Worm (Caenorhabditis elegans) whole organism, L1 larva: ENCODE results near the gene C35A5.6.

Experiments
- C04F5.9 ChIP-seq: sonication (generic microtip); optimal IDR thresholded peaks from 2 replicates; lab custom pipeline; 2016; ENCODE audit warnings: missing genetic modification characterization, missing compliant biosample characterization
- C16A3.4 ChIP-seq: fragments of 150-350 bp; optimal IDR thresholded peaks from 2 replicates; lab custom pipeline; 2014; ENCODE audit warnings: missing biosample characterization, missing genetic modification characterization
- C34B4.2 ChIP-seq: sonication (generic microtip); optimal IDR thresholded peaks from 2 replicates; lab custom pipeline; 2017; ENCODE audit warnings: mild to moderate bottlenecking, missing genetic modification characterization, missing compliant biosample characterization
- aha-1 ChIP-seq: fragments of 150-350 bp; optimal IDR thresholded peaks from 2 replicates; lab custom pipeline; 2014; ENCODE audit warnings: missing biosample characterization, missing genetic modification characterization
- alr-1 ChIP-seq: fragments of 200-800 bp; sonication (Bioruptor generic); optimal IDR thresholded peaks from 2 replicates; lab custom pipeline; 2018; ENCODE audit warnings: borderline replicate concordance, mild to moderate bottlenecking, missing genetic modification characterization, missing compliant biosample characterization
- aly-2 ChIP-seq: fragments of 150-350 bp; optimal IDR thresholded peaks from 2 replicates; lab custom pipeline; 2014; ENCODE audit warnings: missing biosample characterization, missing genetic modification characterization
- ama-1 ChIP-seq: fragments of 150-350 bp; optimal IDR thresholded peaks from 2 replicates; lab custom pipeline; 2014
- blmp-1 ChIP-seq: fragments of 150-350 bp; optimal IDR thresholded peaks from 2 replicates; lab custom pipeline; 2014; ENCODE audit warnings: missing biosample characterization, missing genetic modification characterization
- ceh-8 ChIP-seq: fragments of 200-800 bp; sonication (Bioruptor generic); optimal IDR thresholded peaks from 2 replicates; lab custom pipeline; 2018; ENCODE audit warnings: mild to moderate bottlenecking, missing genetic modification characterization, moderate library complexity, missing compliant biosample characterization
- ceh-82 ChIP-seq, 3 experiments: fragments of 150-350 bp in 1 of 3; sonication (generic microtip) in 2 of 3; optimal IDR thresholded peaks; 2 replicates each; lab custom pipeline; 2014 to 2017; ENCODE audit warnings: missing biosample characterization in 3 of 3, missing genetic modification characterization in 3 of 3
- ceh-88 ChIP-seq: fragments of 200-800 bp; sonication (Bioruptor generic); IDR thresholded peaks from 2 replicates; pipeline ENCODE4 v1.3.6; 2022; ENCODE audit warnings: missing genetic modification characterization, missing compliant biosample characterization
- elt-2 ChIP-seq: sonication (generic microtip); optimal IDR thresholded peaks from 2 replicates; lab custom pipeline; 2016; ENCODE audit warnings: missing genetic modification characterization, mild to moderate bottlenecking, inconsistent platforms, missing compliant biosample characterization, missing genetic modification reagents
- ets-5 ChIP-seq: fragments of 200-800 bp; sonication (Bioruptor generic); IDR thresholded peaks from 2 replicates; pipeline ENCODE4 v1.3.6; 2022; ENCODE audit warnings: missing genetic modification characterization, missing compliant biosample characterization
- fkh-10 ChIP-seq: sonication (generic microtip); optimal IDR thresholded peaks from 2 replicates; lab custom pipeline; 2017; ENCODE audit warnings: missing biosample characterization, missing genetic modification reagents, missing genetic modification characterization
- fkh-8 ChIP-seq: sonication (generic microtip); optimal IDR thresholded peaks from 2 replicates; lab custom pipeline; 2016; ENCODE audit warnings: mild to moderate bottlenecking, missing genetic modification characterization, missing compliant biosample characterization
- fos-1 ChIP-seq: fragments of 150-350 bp; optimal IDR thresholded peaks from 2 replicates; lab custom pipeline; 2014; ENCODE audit warnings: missing biosample characterization, missing genetic modification characterization
- jun-1 ChIP-seq: fragments of 150-350 bp; optimal IDR thresholded peaks from 2 replicates; lab custom pipeline; 2014; ENCODE audit warnings: missing biosample characterization, missing genetic modification reagents, missing genetic modification characterization
- lin-13 ChIP-seq: fragments of 150-350 bp; optimal IDR thresholded peaks from 2 replicates; lab custom pipeline; 2014; ENCODE audit warnings: missing biosample characterization, missing genetic modification reagents, missing genetic modification characterization
- lin-14 ChIP-seq: fragments of 200-800 bp; sonication (Bioruptor generic); optimal IDR thresholded peaks from 2 replicates; lab custom pipeline; 2018; ENCODE audit warnings: mild to moderate bottlenecking, missing genetic modification characterization, moderate library complexity, missing compliant biosample characterization
- lin-35 ChIP-seq, 2 experiments: fragments of 150-350 bp; optimal IDR thresholded peaks; 2 replicates each; lab custom pipeline; 2014; ENCODE audit warnings: missing biosample characterization in 2 of 2, missing genetic modification characterization in 2 of 2, missing genetic modification reagents in 2 of 2
- mdl-1 ChIP-seq, 2 experiments: fragments of 150-350 bp; optimal IDR thresholded peaks; 2 replicates each; lab custom pipeline; 2014 to 2017; ENCODE audit warnings: missing biosample characterization in 2 of 2, missing genetic modification characterization in 2 of 2, inconsistent platforms in 1 of 2
- mep-1 ChIP-seq: fragments of 150-350 bp; optimal IDR thresholded peaks from 2 replicates; lab custom pipeline; 2014; ENCODE audit warnings: missing biosample characterization, missing genetic modification characterization
- nhr-11 ChIP-seq: fragments of 150-350 bp; optimal IDR thresholded peaks from 2 replicates; lab custom pipeline; 2014; ENCODE audit warnings: missing biosample characterization, missing genetic modification characterization
- nhr-12 ChIP-seq: sonication (generic microtip); optimal IDR thresholded peaks from 2 replicates; lab custom pipeline; 2017; ENCODE audit warnings: missing biosample characterization, missing genetic modification characterization
- nhr-20 ChIP-seq: sonication (generic microtip); optimal IDR thresholded peaks from 2 replicates; lab custom pipeline; 2016; ENCODE audit warnings: mild to moderate bottlenecking, missing genetic modification characterization, missing compliant biosample characterization
- nhr-237 ChIP-seq: fragments of 150-350 bp; optimal IDR thresholded peaks from 2 replicates; lab custom pipeline; 2014; ENCODE audit warnings: missing biosample characterization, missing genetic modification characterization
- nhr-28 ChIP-seq: fragments of 150-350 bp; optimal IDR thresholded peaks from 2 replicates; lab custom pipeline; 2014; ENCODE audit warnings: missing biosample characterization, missing genetic modification characterization
- nhr-71 ChIP-seq: sonication (generic microtip); optimal IDR thresholded peaks from 2 replicates; lab custom pipeline; 2016; ENCODE audit warnings: mild to moderate bottlenecking, missing genetic modification characterization, moderate library complexity, missing compliant biosample characterization
- nhr-76 ChIP-seq: sonication (generic microtip); optimal IDR thresholded peaks from 2 replicates; lab custom pipeline; 2017; ENCODE audit warnings: missing biosample characterization, missing genetic modification characterization
- nhr-84 ChIP-seq: sonication (generic microtip); optimal IDR thresholded peaks from 2 replicates; lab custom pipeline; 2017; ENCODE audit warnings: missing biosample characterization, missing genetic modification characterization
- nhr-85 ChIP-seq: sonication (generic microtip); peaks from one replicate; lab custom pipeline; 2016; ENCODE audit warnings: missing genetic modification characterization, inconsistent platforms, missing compliant biosample characterization
- pag-3 ChIP-seq: sonication (generic microtip); optimal IDR thresholded peaks from 2 replicates; lab custom pipeline; 2017; ENCODE audit warnings: missing genetic modification characterization, mild to moderate bottlenecking, missing compliant biosample characterization, antibody characterized with exemption, borderline replicate concordance; ENCODE audit not compliant: insufficient read depth
- rnt-1 ChIP-seq: sonication (generic microtip); optimal IDR thresholded peaks from 2 replicates; lab custom pipeline; 2016; ENCODE audit warnings: mild to moderate bottlenecking, missing genetic modification characterization, moderate library complexity, missing compliant biosample characterization
- skn-1 ChIP-seq: fragments of 150-350 bp; optimal IDR thresholded peaks from 2 replicates; lab custom pipeline; 2014; ENCODE audit warnings: missing biosample characterization, missing genetic modification characterization
- snu-23 ChIP-seq: sonication (generic microtip); optimal IDR thresholded peaks from 2 replicates; lab custom pipeline; 2016; ENCODE audit warnings: missing genetic modification characterization, missing compliant biosample characterization
- sup-37 ChIP-seq: fragments of 200-800 bp; sonication (Bioruptor generic); optimal IDR thresholded peaks from 2 replicates; lab custom pipeline; 2018; ENCODE audit warnings: mild to moderate bottlenecking, missing genetic modification characterization, missing compliant biosample characterization
- unc-130 ChIP-seq: fragments of 150-350 bp; optimal IDR thresholded peaks from 2 replicates; lab custom pipeline; 2017; ENCODE audit warnings: missing biosample characterization, missing genetic modification characterization, inconsistent platforms
- unc-86 ChIP-seq: sonication (generic microtip); optimal IDR thresholded peaks from 2 replicates; lab custom pipeline; 2016; ENCODE audit warnings: missing genetic modification characterization, missing compliant biosample characterization
- unc-98 ChIP-seq: fragments of 200-800 bp; sonication (Bioruptor generic); IDR thresholded peaks from 2 replicates; pipeline ENCODE4 v1.3.6; 2022; ENCODE audit warnings: missing genetic modification characterization, missing compliant biosample characterization
- zag-1 ChIP-seq: fragments of 150-350 bp; optimal IDR thresholded peaks from 2 replicates; lab custom pipeline; 2014; ENCODE audit warnings: missing biosample characterization, missing genetic modification characterization
- zip-4 ChIP-seq: fragments of 200-800 bp; sonication (Bioruptor generic); optimal IDR thresholded peaks from 2 replicates; lab custom pipeline; 2018; ENCODE audit warnings: mild to moderate bottlenecking, missing genetic modification characterization, moderate library complexity, missing compliant biosample characterization
- ztf-11 ChIP-seq, 2 experiments: sonication (generic microtip); optimal IDR thresholded peaks; 2 replicates each; lab custom pipeline; 2016 to 2017; ENCODE audit warnings: missing genetic modification characterization in 2 of 2, missing biosample characterization in 1 of 2, missing compliant biosample characterization in 1 of 2

The C35A5.6 gene

DNA sequence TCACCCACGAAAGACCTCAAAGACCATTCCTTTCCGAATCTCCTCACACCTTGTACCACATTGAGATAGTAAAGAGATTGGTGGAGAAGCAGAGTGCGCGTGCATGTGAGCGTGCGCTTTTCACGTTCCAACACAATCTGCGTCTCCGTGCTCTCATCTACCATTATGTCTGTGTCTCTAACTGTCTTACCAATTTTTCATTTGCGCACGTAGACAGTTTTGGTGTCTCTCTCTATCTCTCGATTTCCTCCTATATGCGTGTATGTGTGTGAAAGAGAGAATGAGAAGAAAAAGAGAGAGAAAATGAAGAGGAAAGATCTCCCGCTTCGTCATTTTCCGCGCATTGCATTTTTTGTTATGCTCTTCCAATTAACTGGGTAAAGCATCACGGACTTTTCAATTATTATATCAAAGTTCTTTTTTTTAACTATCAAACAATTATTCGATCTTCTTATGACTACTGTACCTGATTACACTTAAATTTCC lies 42.3 kb upstream of the C35A5.6 start (continued):
- TF ChIP-seq C34B4.2: no peak
- TF ChIP-seq jun-1: peak; percentile 92
- no peak for TF ChIP-seq nhr-12
- TF ChIP-seq rnt-1 (tag; lab: Kevin White, UChicago): peak; percentile 89
- TF ChIP-seq nhr-85 (tag; lab: Kevin White, UChicago): peak; percentile 99
- TF ChIP-seq fkh-10 (GFP tag; lab: Kevin White, UChicago): peak; percentile 95
- peak; percentile 94 for TF ChIP-seq blmp-1 (tag; lab: Kevin White, UChicago)
- TF ChIP-seq unc-86 (tag; lab: Kevin White, UChicago): peak; percentile 95
- peak; percentile 99 for TF ChIP-seq fkh-8

DNA sequence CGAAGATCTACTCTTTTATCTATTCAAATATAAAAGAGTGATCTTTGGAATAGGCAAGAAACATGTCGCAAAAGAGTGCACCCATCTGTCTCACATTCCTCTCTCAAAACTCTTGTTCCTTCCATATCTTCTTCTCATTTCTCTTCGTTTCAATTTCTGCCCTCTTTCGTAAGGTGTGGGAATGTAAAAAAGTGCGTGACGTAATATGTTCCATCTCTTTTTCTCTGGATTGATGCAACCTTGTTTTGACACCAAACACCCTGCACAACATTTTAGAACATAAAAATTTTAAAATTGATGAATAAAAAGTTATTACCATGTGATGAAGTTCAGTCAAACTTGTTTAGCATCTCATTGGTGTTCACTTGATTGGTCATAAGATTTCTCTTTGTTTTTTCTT lies 41.8 kb upstream of the C35A5.6 start:
- TF ChIP-seq unc-130 (tag; lab: Kevin White, UChicago): peak; percentile 8
- TF ChIP-seq unc-98 (GFP tag; lab: Robert Waterston, UW): no peak
- peak; percentile 9 for TF ChIP-seq blmp-1 (tag; lab: Kevin White, UChicago)
- peak; percentile 57 for TF ChIP-seq rnt-1 (tag; lab: Kevin White, UChicago)
- TF ChIP-seq skn-1 (tag; lab: Kevin White, UChicago): no peak
- peak; percentile 36 for TF ChIP-seq pag-3 (tag; lab: Kevin White, UChicago)
- TF ChIP-seq zag-1: no peak
- no peak for TF ChIP-seq zip-4
- TF ChIP-seq, all 84 proteins: peak for 4

DNA sequence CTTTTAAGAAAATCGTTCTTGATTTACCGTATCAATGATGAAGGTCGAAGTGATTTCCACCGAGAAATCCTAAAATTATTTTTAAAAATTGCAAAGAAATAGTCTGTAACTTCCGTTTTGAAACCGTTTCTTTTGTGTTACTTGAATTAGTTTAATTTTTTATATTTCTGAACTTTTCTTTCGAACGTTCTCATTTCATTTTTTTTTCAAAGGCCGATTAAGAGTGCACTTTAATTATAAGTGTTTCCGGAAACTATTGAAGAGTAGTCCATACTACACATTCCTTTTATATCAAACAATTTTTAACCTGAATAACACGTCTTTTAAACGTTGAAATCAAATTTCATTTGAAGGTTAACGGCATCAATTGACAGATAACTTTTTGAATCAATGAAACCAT lies 41.3 kb upstream of the C35A5.6 start:
- TF ChIP-seq nhr-76 (no peak), ceh-8 (GFP tag; lab: Kevin White, UChicago) (no peak), unc-130 (tag; lab: Kevin White, UChicago) (no peak), nhr-11 (tag; lab: Kevin White, UChicago) (no peak), snu-23 (GFP tag; lab: Kevin White, UChicago) (no peak), alr-1 (tag; lab: Kevin White, UChicago) (no peak), aly-2 (no peak), ets-5 (no peak), mep-1 (tag; lab: Kevin White, UChicago) (no peak), ztf-11 (tag; optimal IDR thresholded peaks at IDR 0.05; lab: Kevin White, UChicago) (no peak), sup-37 (GFP tag; lab: Kevin White, UChicago) (no peak), ceh-82 (tag; optimal IDR thresholded peaks at IDR 0.05; lab: Kevin White, UChicago) (no peak), C04F5.9 (tag; lab: Kevin White, UChicago) (no peak), aha-1 (tag; lab: Kevin White, UChicago) (no peak), mdl-1 (tag; optimal IDR thresholded peaks at IDR 0.05; lab: Kevin White, UChicago) (no peak)

DNA sequence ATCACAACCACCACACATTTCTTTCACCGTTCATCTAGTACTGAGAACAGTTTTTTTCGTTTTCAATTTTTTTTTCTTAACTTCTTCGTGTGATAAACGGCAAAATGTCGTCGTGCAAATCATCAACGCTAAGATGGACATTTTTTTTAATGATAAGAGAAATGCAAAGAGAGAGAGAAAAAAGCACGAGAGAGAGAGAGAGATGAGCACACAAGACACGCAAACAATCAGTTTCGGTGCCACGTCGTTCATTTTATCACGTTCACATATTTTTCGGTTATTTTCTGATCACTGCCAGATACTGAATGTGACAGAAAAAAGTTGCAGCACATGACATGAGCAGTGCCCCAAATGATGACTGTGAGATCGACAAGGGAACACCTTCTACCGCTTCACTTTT lies 40.7 kb upstream of the C35A5.6 start, which contains the start of gene egl-9:
Gene egl-9, plus strand, starts transcription at position 328 of the 400 bp plus-strand sequence.
- TF ChIP-seq nhr-28 (tag; lab: Kevin White, UChicago) (no peak), lin-35 (GFP tag; optimal IDR thresholded peaks at IDR 0.05; lab: Kevin White, UChicago) (peak in 1 of 2 experiments; percentile 32), elt-2 (peak; percentile 68), ama-1 (peak; percentile 64), C16A3.4 (tag; lab: Kevin White, UChicago) (no peak), fos-1 (tag; lab: Kevin White, UChicago) (no peak), ceh-88 (GFP tag; lab: Robert Waterston, UW) (no peak), mdl-1 (tag; optimal IDR thresholded peaks at IDR 0.05; lab: Kevin White, UChicago) (peak in 1 of 2 experiments; percentile 27), lin-13 (GFP tag; lab: Kevin White, UChicago) (no peak), nhr-20 (tag; lab: Kevin White, UChicago) (peak; percentile 8), nhr-84 (tag; lab: Kevin White, UChicago) (no peak), nhr-71 (tag; lab: Kevin White, UChicago) (peak; percentile 32), nhr-237 (tag; lab: Kevin White, UChicago) (no peak), lin-14 (GFP tag; lab: Kevin White, UChicago) (peak; percentile 15), rnt-1 (tag; lab: Kevin White, UChicago) (no peak), mep-1 (tag; lab: Kevin White, UChicago) (peak; percentile 5)
- TF ChIP-seq, all 84 proteins: peak for 8
